Worm (Caenorhabditis elegans) whole organism, L4 larva: ENCODE data around the gene F56D6.18.

Experiments
- R02D3.7 ChIP-seq: fragments of 150-350 bp; sonication (generic microtip); optimal IDR thresholded peaks from 3 replicates; lab custom pipeline; 2014; ENCODE audit warnings: missing biosample characterization, missing genetic modification characterization
- ama-1 ChIP-seq: fragments of 150-350 bp; optimal IDR thresholded peaks from 2 replicates; lab custom pipeline; 2014; ENCODE audit warnings: inconsistent platforms, mixed read lengths
- ceh-44 ChIP-seq: fragments of 200-800 bp; sonication (Bioruptor generic); IDR thresholded peaks from 2 replicates; pipeline ENCODE4 v1.3.6; 2022; ENCODE audit warnings: missing genetic modification reagents, missing genetic modification characterization, missing compliant biosample characterization
- ctbp-1 ChIP-seq: fragments of 200-800 bp; sonication (Bioruptor generic); IDR thresholded peaks from 2 replicates; pipeline ENCODE4 v1.3.6; 2022; ENCODE audit warnings: missing genetic modification reagents, missing genetic modification characterization, missing compliant biosample characterization
- gei-8 ChIP-seq: fragments of 200-800 bp; sonication (Bioruptor generic); optimal IDR thresholded peaks from 2 replicates; lab custom pipeline; 2018; ENCODE audit warnings: mild to moderate bottlenecking, missing genetic modification characterization, missing compliant biosample characterization
- lsy-2 ChIP-seq, 2 experiments: fragments of 150-350 bp in 1 of 2; sonication (generic microtip) in 1 of 2; optimal IDR thresholded peaks; 2 replicates each; lab custom pipeline; 2014 to 2017; ENCODE audit warnings: missing biosample characterization in 2 of 2, missing genetic modification characterization in 2 of 2
- nhr-11 ChIP-seq: fragments of 150-350 bp; optimal IDR thresholded peaks from 2 replicates; lab custom pipeline; 2014; ENCODE audit warnings: missing biosample characterization, missing genetic modification characterization
- pqm-1 ChIP-seq: sonication (generic microtip); optimal IDR thresholded peaks from 2 replicates; lab custom pipeline; 2017; ENCODE audit warnings: missing biosample characterization, missing genetic modification characterization
- snpc-4 ChIP-seq: fragments of 150-350 bp; optimal IDR thresholded peaks from 2 replicates; lab custom pipeline; 2014; ENCODE audit warnings: missing biosample characterization, missing genetic modification characterization
- unc-130 ChIP-seq: sonication (generic microtip); optimal IDR thresholded peaks from 2 replicates; lab custom pipeline; 2016; ENCODE audit warnings: missing genetic modification reagents, missing genetic modification characterization, missing compliant biosample characterization
- unc-39 ChIP-seq: sonication (generic microtip); optimal IDR thresholded peaks from 2 replicates; lab custom pipeline; 2017; ENCODE audit warnings: missing biosample characterization, missing genetic modification characterization
- zag-1 ChIP-seq: fragments of 150-350 bp; optimal IDR thresholded peaks from 2 replicates; lab custom pipeline; 2014; ENCODE audit warnings: missing biosample characterization, missing genetic modification characterization
- ztf-11 ChIP-seq: fragments of 150-350 bp; optimal IDR thresholded peaks from 2 replicates; lab custom pipeline; 2014; ENCODE audit warnings: missing biosample characterization, missing genetic modification characterization

- no peak for TF ChIP-seq unc-130 (GFP tag; lab: Kevin White, UChicago)
- TF ChIP-seq pqm-1 (tag; lab: Kevin White, UChicago), result no peak
- no peak for TF ChIP-seq ctbp-1 (GFP tag; lab: Robert Waterston, UW)
- no peak for TF ChIP-seq R02D3.7 (tag; lab: Kevin White, UChicago)
- no peak for TF ChIP-seq unc-39
- TF ChIP-seq ztf-11 (tag; lab: Kevin White, UChicago), result no peak
- no peak for TF ChIP-seq ceh-44 (GFP tag; lab: Robert Waterston, UW)
- no peak for TF ChIP-seq nhr-11
- TF ChIP-seq zag-1 (tag; lab: Kevin White, UChicago), result no peak
- no peak for TF ChIP-seq ama-1 (lab: Kevin White, UChicago)
- no peak for TF ChIP-seq gei-8 (GFP tag; lab: Kevin White, UChicago)
- TF ChIP-seq lsy-2 (tag; optimal IDR thresholded peaks at IDR 0.05; lab: Kevin White, UChicago), result no peak
- TF ChIP-seq snpc-4 (tag; lab: Kevin White, UChicago), result no peak
These were observed 17.0 kb downstream of the F56D6.18 start, which contains the start of gene dct-8 for ce11 chrIV:3894770-3895169.
